Worm (Caenorhabditis elegans): ENCODE results near the gene acs-6.

ce11 chrII:7100838-7101237 is 39.0 kb downstream of the acs-6 start, which contains the start of gene mmaa-1:
- TF ChIP-seq repo-1 (tag; optimal IDR thresholded peaks at IDR 0.05): peak; percentile 71
- TF ChIP-seq him-1 (tag; optimal IDR thresholded peaks at IDR 0.05): no peak
- TF ChIP-seq dox-1 (GFP tag; IDR thresholded peaks at IDR 0.05): peak; percentile 34; the same call in 1 of the 2 replicates
- no peak for TF ChIP-seq mxl-1 (tag; optimal IDR thresholded peaks at IDR 0.05)
- no peak for TF ChIP-seq lin-35 (GFP tag; optimal IDR thresholded peaks at IDR 0.05)
- TF ChIP-seq lin-40 (tag; optimal IDR thresholded peaks at IDR 0.05): no peak
- no peak for TF ChIP-seq D2030.7 (GFP tag; IDR thresholded peaks at IDR 0.05)
- no peak for TF ChIP-seq nhr-179 (tag; optimal IDR thresholded peaks at IDR 0.05)
